Worm (Caenorhabditis elegans) whole organism, early embryonic: ENCODE data around the gene chhy-1.

Experiments
- F13C5.2 ChIP-seq: sonication (generic microtip); optimal IDR thresholded peaks from 2 replicates; lab custom pipeline; 2017; ENCODE audit warnings: mild to moderate bottlenecking, missing genetic modification characterization, inconsistent platforms, missing compliant biosample characterization
- ama-1 ChIP-seq: fragments of 150-350 bp; optimal IDR thresholded peaks from 2 replicates; lab custom pipeline; 2014
- ceh-13 ChIP-seq: fragments of 200-800 bp; sonication (Bioruptor generic); optimal IDR thresholded peaks from 2 replicates; lab custom pipeline; 2018; ENCODE audit warnings: mild to moderate bottlenecking, missing genetic modification characterization, missing compliant biosample characterization
- flt-1 ChIP-seq: fragments of 200-800 bp; sonication (Bioruptor generic); IDR thresholded peaks from 2 replicates; pipeline ENCODE4 v1.3.6; 2022; ENCODE audit warnings: missing genetic modification characterization, missing compliant biosample characterization
- scrt-1 ChIP-seq: fragments of 200-800 bp; sonication (Bioruptor generic); IDR thresholded peaks from 2 replicates; pipeline ENCODE4 v1.3.6; 2022; ENCODE audit warnings: missing genetic modification characterization, missing compliant biosample characterization
- tbx-37 ChIP-seq: fragments of 200-800 bp; sonication (Bioruptor generic); conservative IDR thresholded peaks from 2 replicates; pipeline ENCODE4 v1.3.6; 2022; ENCODE audit warnings: missing genetic modification reagents, missing genetic modification characterization, missing compliant biosample characterization

- TF ChIP-seq ama-1 (lab: Kevin White, UChicago) = no peak
- TF ChIP-seq scrt-1 (GFP tag; lab: Robert Waterston, UW) = no peak
- TF ChIP-seq flt-1 (GFP tag; lab: Robert Waterston, UW) = no peak
- TF ChIP-seq F13C5.2 (tag; lab: Kevin White, UChicago) = no peak
- no peak for TF ChIP-seq ceh-13 (GFP tag; lab: Kevin White, UChicago)
- no peak for TF ChIP-seq tbx-37 (GFP tag; lab: Robert Waterston, UW)
These were observed 17.0 kb upstream of the chhy-1 start, which contains the start of gene cutl-12 for ce11 chrII:8634386-8634785.
